Fruit fly (Drosophila melanogaster) Kc167 (cell line): ENCODE measurements around the gene CG5810.

Experiments used
- Myc ChIP-seq: fragments of >200 bp; optimal IDR thresholded peaks from 2 replicates; lab custom pipeline; 2017; ENCODE audit warnings: missing external identifiers
- Sin3A ChIP-seq: fragments of >200 bp; optimal IDR thresholded peaks from 2 replicates; lab custom pipeline; 2018; ENCODE audit warnings: missing external identifiers
- h ChIP-seq: fragments of >200 bp; optimal IDR thresholded peaks from 3 replicates; lab custom pipeline; 2018; ENCODE audit warnings: missing external identifiers
- insv ChIP-seq: fragments of >200 bp; optimal IDR thresholded peaks from 3 replicates; lab custom pipeline; 2018; ENCODE audit warnings: missing external identifiers
- psq ChIP-seq: fragments of >200 bp; optimal IDR thresholded peaks from 2 replicates; lab custom pipeline; 2017; ENCODE audit warnings: missing external identifiers
- ttk ChIP-seq: sonication (Bioruptor generic); optimal IDR thresholded peaks from 2 replicates; lab custom pipeline; 2017; ENCODE audit warnings: missing external identifiers

CG5810 gene

DNA sequence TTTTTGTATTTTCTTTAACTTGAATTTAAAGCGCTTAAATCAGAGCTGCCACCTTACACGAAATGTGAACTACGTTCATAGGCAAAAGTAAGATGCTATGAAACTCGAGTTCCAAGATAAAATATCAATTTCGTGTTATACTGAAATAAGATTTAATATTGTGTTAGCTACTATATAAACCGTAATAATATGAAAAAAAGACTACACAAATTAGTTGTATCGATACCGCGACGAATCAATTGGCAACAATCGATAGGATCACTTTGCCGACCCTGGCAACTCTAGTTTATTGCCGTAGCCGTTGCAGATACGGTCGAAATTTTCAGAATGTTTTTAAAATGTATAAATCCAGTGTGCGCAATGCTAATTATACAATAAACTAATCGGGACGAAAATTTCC, 23.1 kb upstream of the CG5810 start, which contains the start of gene SNF4Agamma:
Gene SNF4Agamma, plus strand, starts transcription at position 282 of the 400 bp plus-strand sequence.
- TF ChIP-seq psq = no peak
- no peak for TF ChIP-seq insv (lab: Kevin White, UChicago)
- TF ChIP-seq Sin3A (lab: Kevin White, UChicago) = no peak
- TF ChIP-seq h (lab: Kevin White, UChicago) = no peak
- TF ChIP-seq Myc (lab: Kevin White, UChicago) = no peak
- no peak for TF ChIP-seq ttk (lab: Kevin White, UChicago)

DNA sequence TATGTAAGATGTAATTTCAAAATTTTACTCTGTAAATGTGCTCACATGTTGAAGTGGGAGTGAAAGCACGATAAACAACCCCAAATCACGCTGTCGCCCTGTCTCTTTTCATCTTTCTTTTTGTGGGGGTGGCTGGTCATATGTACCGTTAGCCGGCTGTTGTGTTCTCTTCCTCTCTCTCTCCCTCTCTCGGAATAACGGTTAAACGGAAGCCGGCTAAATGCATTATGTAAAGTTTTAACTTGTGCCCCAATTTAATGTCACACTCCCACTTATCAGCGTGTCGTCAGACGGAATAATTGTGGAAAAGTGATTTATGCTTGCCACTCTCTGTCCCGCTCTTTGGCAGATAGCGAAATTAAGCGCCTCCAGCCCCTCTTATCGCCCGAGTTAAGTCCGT, 22.2 kb upstream of the CG5810 start:
- TF ChIP-seq ttk (lab: Kevin White, UChicago) = no peak

dm6 chr3R:21150090-21150489, 13.5 kb upstream of the CG5810 start:
- TF ChIP-seq psq (no peak), h (lab: Kevin White, UChicago) (no peak), ttk (lab: Kevin White, UChicago) (no peak), Sin3A (lab: Kevin White, UChicago) (no peak), insv (lab: Kevin White, UChicago) (no peak)

DNA sequence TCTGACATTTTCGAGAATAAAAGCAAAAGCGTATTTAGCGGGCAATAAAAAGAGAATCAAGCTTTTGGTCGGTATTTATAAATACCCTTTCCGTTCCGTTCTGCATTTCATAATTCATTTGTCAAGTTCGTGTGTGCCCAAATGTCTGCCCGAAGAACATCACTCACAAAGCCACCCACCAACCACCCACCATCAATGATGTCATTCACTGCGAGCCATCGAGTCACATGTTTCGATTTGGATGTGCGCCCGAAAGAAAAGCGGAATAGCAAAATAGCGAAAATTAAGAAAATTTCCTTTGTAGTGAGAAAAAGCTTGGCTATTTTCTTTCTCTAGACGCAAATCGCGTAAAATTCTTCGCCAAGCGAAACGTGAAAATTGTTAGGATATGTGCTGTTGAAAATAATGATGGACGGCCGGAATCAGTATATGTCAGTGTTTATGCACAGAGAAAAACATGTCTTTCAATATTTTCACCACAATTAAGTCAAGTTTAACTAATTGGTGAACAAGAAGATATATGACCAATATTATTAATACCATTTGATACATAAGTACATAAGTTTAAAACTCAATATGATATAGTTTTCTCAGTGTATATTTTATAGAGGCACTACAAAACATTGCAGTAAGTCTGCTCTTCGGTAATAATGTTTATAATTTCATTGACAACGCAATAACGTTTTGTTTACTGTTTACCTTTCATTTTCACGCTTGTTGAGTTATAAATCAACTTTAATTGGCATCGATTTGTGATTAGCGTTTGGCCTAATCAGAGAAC, 12.3 kb upstream of the CG5810 start:
- TF ChIP-seq h (lab: Kevin White, UChicago) (no peak), Sin3A (lab: Kevin White, UChicago) (no peak), ttk (lab: Kevin White, UChicago) (no peak), Myc (lab: Kevin White, UChicago) (no peak), insv (lab: Kevin White, UChicago) (no peak), psq (no peak)

- TF ChIP-seq insv (lab: Kevin White, UChicago) (no peak), Sin3A (lab: Kevin White, UChicago) (no peak), psq (no peak), h (lab: Kevin White, UChicago) (no peak), Myc (lab: Kevin White, UChicago) (no peak), ttk (lab: Kevin White, UChicago) (no peak)
Measured at dm6 chr3R:21152856-21153278, 10.7 kb upstream of the CG5810 start.

- TF ChIP-seq ttk (lab: Kevin White, UChicago) (no peak), Sin3A (lab: Kevin White, UChicago) (no peak), insv (lab: Kevin White, UChicago) (no peak), Myc (lab: Kevin White, UChicago) (no peak), psq (no peak), h (lab: Kevin White, UChicago) (no peak)
Measured at dm6 chr3R:21154130-21154529, 9.4 kb upstream of the CG5810 start.

DNA sequence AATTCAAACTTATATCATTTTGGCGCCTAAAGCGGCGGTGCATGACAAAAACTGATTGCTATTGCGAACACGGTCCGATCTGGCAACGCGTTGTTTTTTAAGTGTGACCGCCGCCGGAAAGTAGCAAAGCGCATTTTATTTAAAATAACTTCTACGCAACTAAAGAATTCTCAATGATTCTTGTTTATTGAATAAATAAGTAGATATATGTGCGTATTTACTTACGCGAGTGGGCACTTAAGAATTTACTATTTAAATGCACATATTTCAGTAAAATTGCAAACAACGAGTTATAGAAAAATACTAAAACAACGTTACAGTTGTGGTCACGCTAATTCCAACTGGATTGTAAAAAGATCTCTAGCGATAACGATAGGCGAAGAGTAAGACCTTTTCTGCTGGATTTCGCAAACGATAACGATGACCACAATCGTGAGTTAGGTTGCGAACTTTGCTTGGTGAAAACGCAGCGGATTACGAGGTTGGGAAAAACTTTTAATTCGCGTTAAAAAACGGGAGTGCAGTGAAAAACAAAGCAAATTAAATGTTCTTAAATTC, 7.6 kb upstream of the CG5810 start:
- TF ChIP-seq insv (lab: Kevin White, UChicago) (no peak), Myc (lab: Kevin White, UChicago) (no peak), Sin3A (lab: Kevin White, UChicago) (no peak), h (lab: Kevin White, UChicago) (no peak)

DNA sequence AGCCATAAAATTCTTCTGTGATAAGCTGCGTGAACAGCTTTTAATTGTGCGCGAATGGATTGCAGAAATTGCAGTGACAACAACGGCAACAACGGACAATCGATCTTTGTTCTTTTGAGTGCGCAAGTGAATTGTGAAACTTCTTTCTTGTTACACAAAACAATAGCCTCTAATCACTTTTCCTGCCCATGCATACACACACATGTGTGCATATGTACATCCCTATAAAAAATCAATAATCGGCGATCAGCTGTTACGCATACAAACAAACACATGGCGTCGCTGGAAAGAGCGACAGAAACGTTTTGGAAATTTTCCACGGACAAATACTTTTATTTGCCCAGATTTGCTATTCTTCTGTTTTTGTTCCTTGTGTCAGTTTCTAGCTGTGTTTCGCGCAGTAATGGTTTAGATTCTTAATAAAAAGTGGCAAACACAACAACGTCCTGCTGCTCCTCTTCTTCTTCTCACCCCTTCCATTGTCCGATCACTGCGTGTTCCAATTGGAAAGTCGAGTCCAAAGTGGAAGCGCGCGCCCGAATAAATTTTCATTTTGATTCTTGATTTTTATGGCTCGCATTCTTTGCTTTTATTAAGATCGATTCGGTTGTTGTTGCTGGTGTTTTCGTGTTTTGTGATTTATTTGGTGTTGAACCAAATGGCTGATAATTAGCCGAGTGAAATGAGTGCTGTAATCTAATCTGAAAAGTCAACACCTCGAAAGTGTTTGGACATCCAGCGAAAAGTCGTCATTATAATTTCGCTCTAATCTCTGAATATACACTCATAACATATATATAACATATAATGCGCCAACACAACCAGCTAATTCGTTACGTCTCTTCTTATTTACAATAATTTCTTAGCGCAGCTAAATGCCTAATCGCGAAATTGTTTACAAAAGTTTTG, 6.8 kb upstream of the CG5810 start:
- TF ChIP-seq Sin3A (lab: Kevin White, UChicago) (no peak), Myc (lab: Kevin White, UChicago) (no peak), psq (no peak), ttk (lab: Kevin White, UChicago) (no peak), h (lab: Kevin White, UChicago) (no peak), insv (lab: Kevin White, UChicago) (no peak)

DNA sequence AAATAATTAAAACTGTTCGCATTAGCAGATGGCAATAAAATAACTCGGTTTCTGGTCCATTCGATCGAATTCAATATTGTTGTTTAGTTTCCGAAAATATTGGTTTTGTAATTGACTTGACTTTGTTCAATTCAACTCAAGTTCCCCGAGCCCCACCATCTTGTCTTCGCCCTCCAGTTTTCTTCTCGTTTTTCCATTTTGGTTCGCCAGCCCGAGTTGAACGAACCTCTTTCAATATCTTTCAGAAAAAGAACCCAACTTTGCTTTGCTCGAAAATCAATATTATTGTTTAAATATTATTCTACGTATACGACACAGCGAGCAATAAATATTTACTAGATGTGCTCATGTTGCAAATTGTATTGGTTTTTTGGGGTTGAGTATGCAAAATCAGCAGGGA, 4.9 kb upstream of the CG5810 start:
- TF ChIP-seq Myc (lab: Kevin White, UChicago) = no peak
- TF ChIP-seq insv (lab: Kevin White, UChicago) = no peak
- no peak for TF ChIP-seq h (lab: Kevin White, UChicago)
- TF ChIP-seq psq = no peak
- TF ChIP-seq ttk (lab: Kevin White, UChicago) = no peak
- TF ChIP-seq Sin3A (lab: Kevin White, UChicago) = no peak

DNA sequence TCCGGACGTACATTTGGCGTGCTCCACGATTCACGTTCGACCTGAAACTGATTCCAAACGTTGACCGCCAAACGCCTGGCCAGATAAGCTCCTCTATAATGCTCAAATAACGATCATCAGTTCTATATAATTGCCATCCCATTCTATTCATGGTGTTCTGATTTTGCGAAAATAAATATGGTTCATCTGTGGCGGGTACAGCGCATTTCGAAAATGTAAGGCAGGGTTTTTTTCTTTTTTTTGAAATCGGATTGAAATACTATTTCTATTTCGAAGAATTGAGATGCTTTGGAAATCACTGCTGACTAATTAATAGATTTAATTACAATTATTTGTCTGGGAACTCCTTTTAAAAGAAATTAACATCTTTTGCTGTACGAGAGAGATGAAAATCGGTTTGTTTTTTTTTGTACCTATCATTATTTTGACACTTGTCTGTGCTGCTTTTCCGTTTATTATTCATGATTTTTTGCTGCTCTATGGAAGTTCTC, 2.5 kb upstream of the CG5810 start, which contains the start of gene cDIP:
Gene cDIP, minus strand, starts transcription at position 51 of the 491 bp plus-strand sequence.
- TF ChIP-seq Sin3A (lab: Kevin White, UChicago) (no peak), psq (no peak), ttk (lab: Kevin White, UChicago) (no peak), h (lab: Kevin White, UChicago) (no peak), Myc (lab: Kevin White, UChicago) (no peak), insv (lab: Kevin White, UChicago) (no peak)

DNA sequence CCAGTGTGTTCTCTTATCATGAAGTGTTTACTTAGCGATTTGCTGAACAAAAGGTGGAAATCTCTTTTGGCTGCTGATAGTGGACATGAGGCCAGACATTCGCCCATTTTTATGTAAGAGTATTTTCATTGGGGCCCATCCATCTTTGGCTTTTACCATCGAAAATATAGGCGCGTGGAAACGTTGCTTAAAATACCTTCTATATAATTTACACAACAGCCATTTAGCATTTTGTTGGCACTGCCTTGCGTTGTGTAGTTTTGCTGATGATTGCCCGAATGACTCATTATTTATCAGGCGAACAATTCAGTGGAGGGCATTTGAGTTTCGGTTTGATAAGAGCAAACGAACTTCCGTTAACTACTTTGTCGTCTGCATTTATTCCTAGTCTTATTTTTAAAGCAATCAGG, 2.0 kb upstream of the CG5810 start:
- TF ChIP-seq Myc (lab: Kevin White, UChicago) (no peak), h (lab: Kevin White, UChicago) (no peak), Sin3A (lab: Kevin White, UChicago) (no peak), psq (no peak), ttk (lab: Kevin White, UChicago) (no peak), insv (lab: Kevin White, UChicago) (no peak)
